Worm (Caenorhabditis elegans): Measurements from ENCODE around the gene best-14.

- TF ChIP-seq zag-1 (tag; optimal IDR thresholded peaks at IDR 0.05): no peak
- no peak for TF ChIP-seq ceh-82 (tag; optimal IDR thresholded peaks at IDR 0.05)
- TF ChIP-seq nhr-77 (tag; optimal IDR thresholded peaks at IDR 0.05): no peak
- no peak for TF ChIP-seq elt-3 (tag; optimal IDR thresholded peaks at IDR 0.05)
- TF ChIP-seq skn-1 (tag; optimal IDR thresholded peaks at IDR 0.05): no peak
- TF ChIP-seq nhr-20 (tag; optimal IDR thresholded peaks at IDR 0.05): no peak
These were observed 25.1 kb upstream of the best-14 start, which contains the start of gene txt-10 for ce11 chrV:10532725-10533124.
